Fruit fly (Drosophila melanogaster) S2 (cell line): ENCODE measurements around the gene CG11865.

Source experiments
- CG8478 ChIP-seq: fragments of >200 bp; optimal IDR thresholded peaks from 2 replicates; lab custom pipeline; 2018
- CTCF ChIP-seq, 2 experiments: fragments of >200 bp; optimal IDR thresholded peaks; 2 replicates each; lab custom pipeline; 2018

dm6 chr2L:15613285-15613912 lies 3.4 kb upstream of the CG11865 start, which contains the start of gene Semp1:
- TF ChIP-seq CG8478 (lab: Kevin White, UChicago): no peak
- TF ChIP-seq CTCF (optimal IDR thresholded peaks at IDR 0.05; lab: Kevin White, UChicago): no peak
